Worm (Caenorhabditis elegans): ENCODE results near the gene ant-1.1.

The ant-1.1 gene

ce11 chrIII:13484024-13484423 lies 21.1 kb downstream of the ant-1.1 start, which contains the start of gene acc-4:
acc-4 (minus strand) TSS chrIII:13484124.
- no peak for TF ChIP-seq nhr-27 (tag; optimal IDR thresholded peaks at IDR 0.05)
- TF ChIP-seq zfh-2 (GFP tag; conservative IDR thresholded peaks at IDR 0.05), result no peak
- TF ChIP-seq repo-1 (tag; optimal IDR thresholded peaks at IDR 0.05), result no peak
- no peak for TF ChIP-seq C06A6.2 (GFP tag; conservative IDR thresholded peaks at IDR 0.05)
- no peak for TF ChIP-seq ztf-18 (tag; optimal IDR thresholded peaks at IDR 0.05)
- no peak for TF ChIP-seq madf-6 (GFP tag; IDR thresholded peaks at IDR 0.05)
- no peak for TF ChIP-seq ztf-3 (GFP tag; optimal IDR thresholded peaks at IDR 0.05)
- no peak for TF ChIP-seq hmg-20 (GFP tag; IDR thresholded peaks at IDR 0.05)
- no peak for TF ChIP-seq egrh-3 (GFP tag; IDR thresholded peaks at IDR 0.05)
- no peak for TF ChIP-seq nfya-2 (GFP tag; IDR thresholded peaks at IDR 0.05)
- no peak for TF ChIP-seq ZK185.1 (tag; optimal IDR thresholded peaks at IDR 0.05; ENCODE audit: poor library complexity, severe bottlenecking)

DNA sequence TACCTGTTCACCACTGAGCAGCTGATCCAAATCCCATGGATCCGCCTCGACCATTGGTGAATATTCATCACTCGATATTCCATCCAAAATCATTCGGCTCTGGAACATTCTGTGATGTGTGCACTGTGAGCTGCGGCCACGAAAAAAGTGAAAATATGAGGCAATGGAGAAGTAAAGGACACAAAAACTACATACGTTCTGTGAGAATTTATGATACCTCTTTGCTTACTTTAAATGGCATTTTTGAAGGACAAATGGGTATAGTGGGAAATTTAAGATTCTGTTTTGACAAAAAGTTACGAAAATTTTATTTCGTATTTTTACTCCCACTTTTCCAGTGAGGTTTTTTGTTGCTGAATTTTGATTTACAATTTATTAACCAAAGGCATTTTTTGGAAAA lies 29.4 kb downstream of the ant-1.1 start, which contains the start of gene twk-40:
TSS of gene twk-40 (minus strand) at position 101 of the 400 bp plus-strand sequence.
- TF ChIP-seq efl-1 (GFP tag; optimal IDR thresholded peaks at IDR 0.05) (no peak), ccch-3 (GFP tag; optimal IDR thresholded peaks at IDR 0.05) (no peak), bed-2 (GFP tag; IDR thresholded peaks at IDR 0.05) (no peak), Y53G8AR.9 (GFP tag; conservative IDR thresholded peaks at IDR 0.05) (no peak), hlh-26 (GFP tag; conservative IDR thresholded peaks at IDR 0.05) (no peak), ztf-28 (GFP tag; IDR thresholded peaks at IDR 0.05) (no peak), mcd-1 (GFP tag; IDR thresholded peaks at IDR 0.05) (no peak), K11D2.4 (GFP tag; IDR thresholded peaks at IDR 0.05) (no peak), F57C9.4 (tag; optimal IDR thresholded peaks at IDR 0.05) (no peak), ceh-79 (tag; optimal IDR thresholded peaks at IDR 0.05) (no peak), nhr-27 (tag; optimal IDR thresholded peaks at IDR 0.05) (no peak), F52B5.7 (tag; optimal IDR thresholded peaks at IDR 0.05) (no peak), rcor-1 (GFP tag; IDR thresholded peaks at IDR 0.05) (no peak), madf-10 (tag; optimal IDR thresholded peaks at IDR 0.05) (no peak), madf-3 (GFP tag; IDR thresholded peaks at IDR 0.05) (no peak), tbp1 (GFP tag; optimal IDR thresholded peaks at IDR 0.05) (no peak)

DNA sequence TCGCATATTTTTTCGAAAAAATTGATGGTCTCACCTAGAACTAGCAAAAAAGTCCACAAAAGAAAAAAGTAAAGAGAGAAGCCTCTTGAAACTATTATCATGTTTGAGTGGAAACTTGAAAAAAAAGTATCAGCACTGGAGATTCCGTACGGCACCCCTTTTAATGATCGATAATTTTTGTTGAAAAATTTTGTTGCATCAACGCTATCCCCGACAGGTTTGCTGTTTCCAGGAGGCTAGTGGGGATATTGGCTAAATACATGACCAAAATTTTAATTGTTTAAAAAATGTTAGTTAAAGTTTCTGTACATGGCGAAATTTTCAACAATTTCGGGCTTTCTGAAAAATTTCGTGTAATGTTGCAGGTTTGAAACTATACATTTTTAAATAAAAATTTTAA lies 32.6 kb downstream of the ant-1.1 start, which contains the start of gene T28A8.2:
TSS of gene T28A8.2 (minus strand) at position 101 of the 400 bp plus-strand sequence.
- TF ChIP-seq ceh-27 (GFP tag; optimal IDR thresholded peaks at IDR 0.05) (no peak), rec-8 (tag; optimal IDR thresholded peaks at IDR 0.05) (no peak), attf-6 (GFP tag; IDR thresholded peaks at IDR 0.05) (no peak), F55B11.4 (tag; optimal IDR thresholded peaks at IDR 0.05; ENCODE audit: borderline replicate concordance, insufficient read depth) (no peak), egl-44 (GFP tag; IDR thresholded peaks at IDR 0.05) (no peak), nhr-80 (tag; optimal IDR thresholded peaks at IDR 0.05) (no peak), lag-1 (GFP tag; IDR thresholded peaks at IDR 0.05) (no peak), aptf-2 (GFP tag; conservative IDR thresholded peaks at IDR 0.05) (no peak), Y67H2A.10 (GFP tag; conservative IDR thresholded peaks at IDR 0.05) (no peak), lin-40 (tag; optimal IDR thresholded peaks at IDR 0.05) (no peak), madf-10 (tag; optimal IDR thresholded peaks at IDR 0.05) (no peak), let-607 (tag; optimal IDR thresholded peaks at IDR 0.05) (no peak), snpc-1.3 (tag; optimal IDR thresholded peaks at IDR 0.05; ENCODE audit: insufficient read depth) (no peak), C17E4.6 (GFP tag; IDR thresholded peaks at IDR 0.05) (no peak), dpff-1 (tag; optimal IDR thresholded peaks at IDR 0.05) (no peak), hsf-1 (GFP tag; IDR thresholded peaks at IDR 0.05) (no peak), Y53G8AR.9 (GFP tag; conservative IDR thresholded peaks at IDR 0.05) (no peak), him-1 (tag; optimal IDR thresholded peaks at IDR 0.05) (no peak)
